Fruit fly (Drosophila melanogaster) S2 (cell line): ENCODE results near the gene CG10185.

ENCODE experiments used
- CG8478 ChIP-seq: fragments of >200 bp; optimal IDR thresholded peaks from 2 replicates; lab custom pipeline; 2018
- CTCF ChIP-seq, 2 experiments: fragments of >200 bp; optimal IDR thresholded peaks; 2 replicates each; lab custom pipeline; 2018

Gene CG10185

dm6 chr3R:16039557-16039956 is 27.8 kb downstream of the CG10185 start:
- TF ChIP-seq CG8478 (no peak), CTCF (optimal IDR thresholded peaks at IDR 0.05; lab: Kevin White, UChicago) (no peak)

- TF ChIP-seq CTCF (optimal IDR thresholded peaks at IDR 0.05; lab: Kevin White, UChicago), result no peak
- TF ChIP-seq CG8478, result no peak
These were observed 29.3 kb downstream of the CG10185 start for dm6 chr3R:16038049-16038448.

- TF ChIP-seq CTCF (optimal IDR thresholded peaks at IDR 0.05; lab: Kevin White, UChicago) (no peak), CG8478 (no peak)
These were observed 33.2 kb downstream of the CG10185 start for dm6 chr3R:16034186-16034585.

- TF ChIP-seq CTCF (optimal IDR thresholded peaks at IDR 0.05; lab: Kevin White, UChicago) (no peak), CG8478 (no peak)
These were observed 33.7 kb downstream of the CG10185 start for dm6 chr3R:16033727-16034126.

- TF ChIP-seq CG8478, result no peak
- TF ChIP-seq CTCF (optimal IDR thresholded peaks at IDR 0.05; lab: Kevin White, UChicago), result no peak
These were observed 36.9 kb downstream of the CG10185 start for dm6 chr3R:16030445-16030844.

dm6 chr3R:16029584-16029983 is 37.8 kb downstream of the CG10185 start:
- TF ChIP-seq CTCF (optimal IDR thresholded peaks at IDR 0.05; lab: Kevin White, UChicago) (no peak), CG8478 (no peak)

- TF ChIP-seq CTCF (optimal IDR thresholded peaks at IDR 0.05; lab: Kevin White, UChicago), result no peak
- TF ChIP-seq CG8478, result no peak
These were observed 38.7 kb downstream of the CG10185 start for dm6 chr3R:16028651-16029050.

- no peak for TF ChIP-seq CG8478
- peak in 1 of 2 experiments; percentile 3 for TF ChIP-seq CTCF (optimal IDR thresholded peaks at IDR 0.05; lab: Kevin White, UChicago)
These were observed 41.7 kb downstream of the CG10185 start, which contains the start of gene pnr for dm6 chr3R:16025587-16026223. pnr (plus strand) TSS chr3R:16026079.

dm6 chr3R:16024110-16024509 is 43.3 kb downstream of the CG10185 start:
- no peak for TF ChIP-seq CTCF (optimal IDR thresholded peaks at IDR 0.05; lab: Kevin White, UChicago)
- TF ChIP-seq CG8478, result no peak

- no peak for TF ChIP-seq CTCF (optimal IDR thresholded peaks at IDR 0.05; lab: Kevin White, UChicago)
- TF ChIP-seq CG8478, result no peak
These were observed 43.8 kb downstream of the CG10185 start for dm6 chr3R:16023627-16024026.

dm6 chr3R:16022005-16022404 is 45.4 kb downstream of the CG10185 start:
- TF ChIP-seq CTCF (optimal IDR thresholded peaks at IDR 0.05; lab: Kevin White, UChicago) (no peak), CG8478 (no peak)

- TF ChIP-seq CG8478 (no peak), CTCF (optimal IDR thresholded peaks at IDR 0.05; lab: Kevin White, UChicago) (no peak)
These were observed 52.8 kb downstream of the CG10185 start for dm6 chr3R:16014573-16014972.

- no peak for TF ChIP-seq CG8478
- TF ChIP-seq CTCF (optimal IDR thresholded peaks at IDR 0.05; lab: Kevin White, UChicago), result no peak
These were observed 53.8 kb downstream of the CG10185 start for dm6 chr3R:16013580-16013979.

dm6 chr3R:16011698-16012332 is 55.6 kb downstream of the CG10185 start:
- TF ChIP-seq CG8478 (no peak), CTCF (optimal IDR thresholded peaks at IDR 0.05; lab: Kevin White, UChicago) (no peak)
